Fruit fly (Drosophila melanogaster) whole organism, embryonic: ENCODE measurements around the gene Hsdl2.

ENCODE experiments used
- Atf6 ChIP-seq: fragments of 200-800 bp; sonication (Bioruptor generic); IDR thresholded peaks from 2 replicates; pipeline ENCODE4 v1.3.6; 2022; ENCODE audit warnings: missing biosample characterization, missing genetic modification characterization
- Bdp1 ChIP-seq: fragments of 200-800 bp; sonication (Bioruptor generic); optimal IDR thresholded peaks from 3 replicates; lab custom pipeline; 2016; ENCODE audit warnings: missing biosample characterization, missing genetic modification characterization
- CG10431 ChIP-seq: fragments of 200-800 bp; sonication (Bioruptor generic); optimal IDR thresholded peaks from 3 replicates; lab custom pipeline; 2018; ENCODE audit warnings: missing biosample characterization, mild to moderate bottlenecking, missing genetic modification characterization
- CG11085 ChIP-seq: fragments of 200-800 bp; sonication (Bioruptor generic); IDR thresholded peaks from 2 replicates; pipeline ENCODE4 v1.3.6; 2022; ENCODE audit warnings: missing biosample characterization, missing genetic modification characterization
- CG11247 ChIP-seq: fragments of 200-800 bp; sonication (Bioruptor generic); IDR thresholded peaks from 2 replicates; pipeline ENCODE4 v1.3.6; 2022; ENCODE audit warnings: missing biosample characterization, missing genetic modification characterization
- CG17361 ChIP-seq: fragments of 200-800 bp; sonication (Bioruptor generic); IDR thresholded peaks from 3 replicates; pipeline ENCODE4 v1.3.6; 2022; ENCODE audit warnings: missing biosample characterization, missing genetic modification characterization
- CG17568 ChIP-seq: fragments of 200-800 bp; sonication (Bioruptor generic); optimal IDR thresholded peaks from 2 replicates; lab custom pipeline; 2018; ENCODE audit warnings: missing biosample characterization, mild to moderate bottlenecking, missing genetic modification characterization, moderate library complexity
- CG17802 ChIP-seq: fragments of 200-800 bp; sonication (Bioruptor generic); optimal IDR thresholded peaks from 2 replicates; lab custom pipeline; 2018; ENCODE audit warnings: missing biosample characterization, mild to moderate bottlenecking, missing genetic modification characterization, moderate library complexity
- CG1792 ChIP-seq: fragments of 200-800 bp; sonication (Bioruptor generic); optimal IDR thresholded peaks from 2 replicates; lab custom pipeline; 2016; ENCODE audit warnings: missing biosample characterization, missing genetic modification characterization
- CG2120 ChIP-seq: fragments of 200-800 bp; sonication (Bioruptor generic); optimal IDR thresholded peaks from 3 replicates; lab custom pipeline; 2016; ENCODE audit warnings: missing biosample characterization, missing genetic modification characterization
- CG2202 ChIP-seq: fragments of 200-800 bp; sonication (Bioruptor generic); optimal IDR thresholded peaks from 2 replicates; lab custom pipeline; 2018; ENCODE audit warnings: missing biosample characterization, mild to moderate bottlenecking, missing genetic modification characterization
- CG31365 ChIP-seq: fragments of 200-800 bp; sonication (Bioruptor generic); optimal IDR thresholded peaks from 2 replicates; lab custom pipeline; 2018; ENCODE audit warnings: missing biosample characterization, mild to moderate bottlenecking, missing genetic modification characterization
- CG3281 ChIP-seq: fragments of 200-800 bp; sonication (Bioruptor generic); optimal IDR thresholded peaks from 3 replicates; lab custom pipeline; 2017; ENCODE audit warnings: missing biosample characterization, mild to moderate bottlenecking, missing genetic modification characterization
- CG3407 ChIP-seq: fragments of 200-800 bp; sonication (Bioruptor generic); optimal IDR thresholded peaks from 2 replicates; lab custom pipeline; 2018; ENCODE audit warnings: missing biosample characterization, mild to moderate bottlenecking, missing genetic modification characterization
- CG34422 ChIP-seq: fragments of 200-800 bp; sonication (Bioruptor generic); IDR thresholded peaks from 3 replicates; pipeline ENCODE4 v1.3.6; 2022; ENCODE audit warnings: missing biosample characterization, missing genetic modification characterization
- CG6272 ChIP-seq: fragments of 200-800 bp; sonication (Bioruptor generic); IDR thresholded peaks from 2 replicates; pipeline ENCODE4 v1.3.6; 2022; ENCODE audit warnings: missing biosample characterization, missing genetic modification characterization
- CG7357 ChIP-seq: fragments of 200-800 bp; sonication (Bioruptor generic); IDR thresholded peaks from 3 replicates; pipeline ENCODE4 v1.3.6; 2022; ENCODE audit warnings: missing biosample characterization, missing genetic modification characterization
- CG7556 ChIP-seq: fragments of 200-800 bp; sonication (Bioruptor generic); optimal IDR thresholded peaks from 2 replicates; lab custom pipeline; 2017; ENCODE audit warnings: missing biosample characterization, mild to moderate bottlenecking, missing genetic modification characterization
- CG8290 ChIP-seq, 3 experiments: fragments of 200-800 bp; sonication (Bioruptor generic); optimal IDR thresholded peaks; 2 replicates each; lab custom pipeline; 2016 to 2019; ENCODE audit warnings: missing biosample characterization in 3 of 3, missing genetic modification characterization in 3 of 3, mild to moderate bottlenecking in 2 of 3, moderate library complexity in 1 of 3
- CG9437 ChIP-seq: fragments of 200-800 bp; sonication (Bioruptor generic); optimal IDR thresholded peaks from 2 replicates; lab custom pipeline; 2018; ENCODE audit warnings: missing biosample characterization, mild to moderate bottlenecking, missing genetic modification characterization
- HLH3B ChIP-seq: fragments of 200-800 bp; sonication (Bioruptor generic); IDR thresholded peaks from 2 replicates; pipeline ENCODE4 v1.3.6; 2022; ENCODE audit warnings: missing biosample characterization, missing genetic modification characterization
- HLHmδ ChIP-seq: fragments of 200-800 bp; sonication (Bioruptor generic); optimal IDR thresholded peaks from 2 replicates; lab custom pipeline; 2018; ENCODE audit warnings: missing biosample characterization, mild to moderate bottlenecking, missing genetic modification characterization, moderate library complexity
- HmgD ChIP-seq: fragments of 200-800 bp; sonication (Bioruptor generic); optimal IDR thresholded peaks from 3 replicates; lab custom pipeline; 2016; ENCODE audit warnings: missing biosample characterization, missing genetic modification characterization
- Hr39 ChIP-seq: fragments of >200 bp; optimal IDR thresholded peaks from 2 replicates; lab custom pipeline; 2017
- Lhr ChIP-seq: fragments of 200-800 bp; sonication (Bioruptor generic); optimal IDR thresholded peaks from 3 replicates; lab custom pipeline; 2017; ENCODE audit warnings: mild to moderate bottlenecking, missing biosample characterization, missing genetic modification reagents, missing genetic modification characterization
- Usf ChIP-seq: fragments of 200-800 bp; sonication (Bioruptor generic); optimal IDR thresholded peaks from 2 replicates; lab custom pipeline; 2017; ENCODE audit warnings: missing genotype, missing biosample characterization, missing genetic modification characterization
- YL-1 ChIP-seq: fragments of 200-800 bp; sonication (Bioruptor generic); optimal IDR thresholded peaks from 3 replicates; lab custom pipeline; 2017; ENCODE audit warnings: missing biosample characterization, mild to moderate bottlenecking, missing genetic modification characterization
- abd-A ChIP-seq: fragments of 200-800 bp; sonication (Bioruptor generic); optimal IDR thresholded peaks from 3 replicates; lab custom pipeline; 2019; ENCODE audit warnings: missing biosample characterization, mild to moderate bottlenecking, missing genetic modification characterization, moderate library complexity
- al ChIP-seq: fragments of 200-800 bp; sonication (Bioruptor generic); IDR thresholded peaks from 2 replicates; pipeline ENCODE4 v1.3.6; 2022; ENCODE audit warnings: missing biosample characterization, missing genetic modification characterization
- cad ChIP-seq: fragments of >200 bp; optimal IDR thresholded peaks from 2 replicates; lab custom pipeline; 2017; ENCODE audit warnings: missing biosample characterization, missing genetic modification characterization
- cato ChIP-seq: fragments of 200-800 bp; sonication (Bioruptor generic); optimal IDR thresholded peaks from 2 replicates; lab custom pipeline; 2016; ENCODE audit warnings: missing biosample characterization, missing genetic modification characterization, borderline replicate concordance
- dati ChIP-seq: fragments of 200-800 bp; sonication (Bioruptor generic); IDR thresholded peaks from 2 replicates; pipeline ENCODE4 v1.3.6; 2022; ENCODE audit warnings: missing biosample characterization, missing genetic modification characterization
- esg ChIP-seq: fragments of 200-800 bp; sonication (Bioruptor generic); conservative IDR thresholded peaks from 2 replicates; pipeline ENCODE4 v1.3.6; 2022; ENCODE audit warnings: missing biosample characterization, missing genetic modification characterization
- fd102C ChIP-seq: fragments of 200-800 bp; sonication (Bioruptor generic); optimal IDR thresholded peaks from 2 replicates; lab custom pipeline; 2018; ENCODE audit warnings: missing biosample characterization, mild to moderate bottlenecking, missing genetic modification characterization, moderate library complexity
- fd96Cb ChIP-seq: fragments of 200-800 bp; sonication (Bioruptor generic); optimal IDR thresholded peaks from 2 replicates; lab custom pipeline; 2018; ENCODE audit warnings: missing biosample characterization, mild to moderate bottlenecking, missing genetic modification characterization, moderate library complexity
- gro ChIP-seq: fragments of 200-800 bp; sonication (Bioruptor generic); optimal IDR thresholded peaks from 2 replicates; lab custom pipeline; 2016; ENCODE audit warnings: missing biosample characterization, missing genetic modification characterization
- gt ChIP-seq: fragments of 200-800 bp; sonication (Bioruptor generic); IDR thresholded peaks from 2 replicates; pipeline ENCODE4 v1.3.6; 2022; ENCODE audit warnings: missing biosample characterization, missing genetic modification characterization
- lola ChIP-seq, 3 experiments: fragments of >200 bp in 2 of 3; fragments of 200-800 bp in 1 of 3; sonication (Bioruptor generic) in 1 of 3; optimal IDR thresholded peaks; 2 replicates each; lab custom pipeline; 2017 to 2019; ENCODE audit warnings: missing biosample characterization in 3 of 3, missing genetic modification characterization in 3 of 3, mild to moderate bottlenecking in 1 of 3, moderate library complexity in 1 of 3
- nau ChIP-seq: fragments of 200-800 bp; sonication (Bioruptor generic); optimal IDR thresholded peaks from 3 replicates; lab custom pipeline; 2017; ENCODE audit warnings: missing biosample characterization, mild to moderate bottlenecking, missing genetic modification characterization, missing genetic modification reagents
- nerfin-2 ChIP-seq: fragments of 200-800 bp; sonication (Bioruptor generic); IDR thresholded peaks from 2 replicates; pipeline ENCODE4 v1.3.6; 2022; ENCODE audit warnings: missing biosample characterization, missing genetic modification characterization; ENCODE audit not compliant: partially characterized antibody
- pan ChIP-seq, 4 experiments: fragments of >200 bp in 3 of 4; fragments of 200-800 bp in 1 of 4; sonication (Bioruptor generic) in 1 of 4; optimal IDR thresholded peaks in 3 of 4; IDR thresholded peaks in 1 of 4; 2 replicates each; pipeline versions ENCODE4 v1.3.6 to Lab custom; 2017 to 2022; ENCODE audit warnings: missing biosample characterization in 2 of 4, missing genetic modification characterization in 2 of 4, mixed read lengths in 1 of 4
- ro ChIP-seq: fragments of 200-800 bp; sonication (Bioruptor generic); IDR thresholded peaks from 2 replicates; pipeline ENCODE4 v1.3.6; 2022; ENCODE audit warnings: missing biosample characterization, missing genetic modification characterization
- salm ChIP-seq: fragments of 200-800 bp; sonication (Bioruptor generic); optimal IDR thresholded peaks from 2 replicates; lab custom pipeline; 2018; ENCODE audit warnings: missing biosample characterization, mild to moderate bottlenecking, missing genetic modification characterization
- sd ChIP-seq: fragments of 200-800 bp; sonication (Bioruptor generic); optimal IDR thresholded peaks from 3 replicates; lab custom pipeline; 2018; ENCODE audit warnings: missing biosample characterization, mild to moderate bottlenecking, missing genetic modification characterization, moderate library complexity
- slou ChIP-seq: fragments of 200-800 bp; sonication (Bioruptor generic); optimal IDR thresholded peaks from 3 replicates; lab custom pipeline; 2016; ENCODE audit warnings: missing biosample characterization, missing genetic modification characterization
- sr ChIP-seq: fragments of 200-800 bp; sonication (Bioruptor generic); IDR thresholded peaks from 3 replicates; pipeline ENCODE4 v1.3.6; 2022; ENCODE audit warnings: missing biosample characterization, missing genetic modification characterization
- tio ChIP-seq: fragments of 200-800 bp; sonication (Bioruptor generic); optimal IDR thresholded peaks from 2 replicates; lab custom pipeline; 2017; ENCODE audit warnings: missing biosample characterization, missing genetic modification characterization, inconsistent platforms
- tll ChIP-seq, 2 experiments: fragments of 200-800 bp in 1 of 2; fragments of >200 bp in 1 of 2; sonication (Bioruptor generic) in 1 of 2; optimal IDR thresholded peaks; 2 replicates each; lab custom pipeline; 2017 to 2019; ENCODE audit warnings: missing biosample characterization in 2 of 2, missing genetic modification characterization in 2 of 2, mild to moderate bottlenecking in 1 of 2, moderate library complexity in 1 of 2
- unpg ChIP-seq: fragments of 200-800 bp; sonication (Bioruptor generic); optimal IDR thresholded peaks from 3 replicates; lab custom pipeline; 2018; ENCODE audit warnings: missing biosample characterization, mild to moderate bottlenecking, missing genetic modification characterization, moderate library complexity

Hsdl2 gene

DNA sequence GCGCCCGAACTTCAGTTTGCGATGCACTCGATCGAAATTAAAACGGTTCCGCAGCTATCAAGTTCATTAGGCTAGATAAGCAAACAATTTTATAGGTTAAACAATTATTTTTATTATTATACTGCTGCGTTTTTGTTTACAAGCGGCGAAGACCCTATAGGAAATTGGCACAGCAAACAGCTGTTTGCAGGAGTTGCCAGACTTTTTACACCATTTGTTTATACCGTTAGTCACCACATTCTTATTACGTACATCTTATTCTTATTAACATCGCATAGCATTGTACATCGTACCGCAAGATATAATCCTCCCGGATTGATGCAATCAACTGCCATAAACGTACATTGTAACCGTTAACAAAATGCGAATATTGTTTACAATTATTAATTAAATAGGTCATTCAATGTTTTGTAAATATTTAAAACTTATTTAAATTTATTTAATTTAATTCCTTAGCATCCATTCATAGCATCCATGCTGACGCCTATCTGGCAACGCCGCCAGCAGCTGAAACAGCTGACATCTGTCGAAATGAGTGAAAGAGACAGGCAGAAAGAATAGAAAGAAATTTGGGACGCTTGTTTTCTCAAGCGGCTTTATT is 29.4 kb downstream of the Hsdl2 start, which contains the start of the genes CROT and CG12877 (continued):
- peak; percentile 69 for TF ChIP-seq slou (GFP tag; lab: Kevin White, UChicago)
- TF ChIP-seq cad = no peak
- TF ChIP-seq CG11085 = peak; percentile 48; the same call in 1 of the 2 replicates
- peak; percentile 61; the same call in 1 of the 2 replicates for TF ChIP-seq Atf6 (GFP tag; lab: Robert Waterston, UW)
- TF ChIP-seq lola (GFP tag; optimal IDR thresholded peaks at IDR 0.05; lab: Kevin White, UChicago) = peak in 1 of 3 experiments; percentile 88
- no peak for TF ChIP-seq pan (optimal IDR thresholded peaks at IDR 0.05; lab: Kevin White, UChicago)
- peak in 1 of 2 experiments; percentile 63 for TF ChIP-seq pan (GFP tag; optimal IDR thresholded peaks at IDR 0.05 in 1 of 2, IDR thresholded peaks at IDR 0.05 in 1 of 2)
- TF ChIP-seq unpg = peak; percentile 78
- TF ChIP-seq nau (GFP tag; lab: Kevin White, UChicago) = no peak
- TF ChIP-seq Lhr (GFP tag; lab: Kevin White, UChicago) = peak; percentile 65
- TF ChIP-seq CG2120 (GFP tag; lab: Kevin White, UChicago) = peak; percentile 74
- no peak for TF ChIP-seq salm (tag; lab: Kevin White, UChicago)
- peak; percentile 53 for TF ChIP-seq Bdp1 (GFP tag; lab: Kevin White, UChicago)
- TF ChIP-seq CG11247 (GFP tag; lab: Robert Waterston, UW) = peak; percentile 57; the same call in 1 of the 2 replicates
- peak; percentile 17 for TF ChIP-seq gro (GFP tag; lab: Kevin White, UChicago)
- peak; percentile 43 for TF ChIP-seq CG3407 (GFP tag; lab: Kevin White, UChicago)
- TF ChIP-seq CG34422 = peak; percentile 18
- peak in 1 of 2 experiments; percentile 15 for TF ChIP-seq tll (GFP tag; optimal IDR thresholded peaks at IDR 0.05; lab: Kevin White, UChicago)
- peak; percentile 72 for TF ChIP-seq CG7556 (GFP tag; lab: Kevin White, UChicago)
- peak; percentile 75 for TF ChIP-seq fd96Cb (tag; lab: Kevin White, UChicago)
- no peak for TF ChIP-seq CG10431 (GFP tag; lab: Kevin White, UChicago)
- TF ChIP-seq CG3281 (GFP tag; lab: Kevin White, UChicago) = peak; percentile 75
- TF ChIP-seq ro (GFP tag; lab: Robert Waterston, UW) = no peak
- TF ChIP-seq CG7357 (GFP tag; lab: Robert Waterston, UW) = peak; percentile 57
- TF ChIP-seq YL-1 (GFP tag; lab: Kevin White, UChicago) = peak; percentile 75
- TF ChIP-seq tio (GFP tag; lab: Kevin White, UChicago) = no peak
- TF ChIP-seq Usf (GFP tag; lab: Kevin White, UChicago) = peak; percentile 74
- TF ChIP-seq CG17802 (tag; lab: Kevin White, UChicago) = peak; percentile 31
- no peak for TF ChIP-seq fd102C
- TF ChIP-seq sd = peak; percentile 81
- peak; percentile 63; the same call in 1 of the 2 replicates for TF ChIP-seq HLH3B (GFP tag; lab: Robert Waterston, UW)
- TF ChIP-seq CG2202 (tag; lab: Kevin White, UChicago) = peak; percentile 59
- TF ChIP-seq CG9437 = peak; percentile 98
- TF ChIP-seq CG17568 = no peak
- no peak for TF ChIP-seq gt (GFP tag; lab: Robert Waterston, UW)
- TF ChIP-seq al (GFP tag; lab: Robert Waterston, UW) = peak; percentile 73; the same call in 1 of the 2 replicates
- no peak for TF ChIP-seq CG31365 (tag; lab: Kevin White, UChicago)
- no peak for TF ChIP-seq HmgD (GFP tag; lab: Kevin White, UChicago)
- no peak for TF ChIP-seq HLHmδ (GFP tag; lab: Kevin White, UChicago)
- TF ChIP-seq dati (GFP tag; lab: Robert Waterston, UW) = no peak
- TF ChIP-seq cato (GFP tag; lab: Kevin White, UChicago) = peak; percentile 82
- TF ChIP-seq Hr39 (lab: Kevin White, UChicago) = no peak
- TF ChIP-seq CG17361 (GFP tag; lab: Robert Waterston, UW) = peak; percentile 92
- TF ChIP-seq CG8290 (GFP tag; optimal IDR thresholded peaks at IDR 0.05; lab: Kevin White, UChicago) = no peak
- peak; percentile 18 to 61 for TF ChIP-seq CG8290 (tag; optimal IDR thresholded peaks at IDR 0.05; lab: Kevin White, UChicago)
- no peak for TF ChIP-seq nerfin-2 (GFP tag; lab: Robert Waterston, UW)
- peak; percentile 77 for TF ChIP-seq CG6272 (GFP tag; lab: Robert Waterston, UW)
- peak; percentile 77 for TF ChIP-seq esg (GFP tag; lab: Robert Waterston, UW)
- no peak for TF ChIP-seq abd-A (tag; lab: Kevin White, UChicago)
- no peak for TF ChIP-seq sr (GFP tag; lab: Robert Waterston, UW)
- TF ChIP-seq CG1792 (GFP tag; lab: Kevin White, UChicago) = no peak
